Fruit fly (Drosophila melanogaster): ENCODE results near the gene CG15385.

Gene CG15385

dm6 chr2L:2200136-2201036 is 12.0 kb downstream of the CG15385 start:
- peak; percentile 7 for TF ChIP-seq CG17806 (tag; optimal IDR thresholded peaks at IDR 0.05)
- TF ChIP-seq CG13204 (GFP tag; optimal IDR thresholded peaks at IDR 0.05), result peak; percentile 67
- TF ChIP-seq CG32121 (GFP tag; IDR thresholded peaks at IDR 0.05), result no peak
- peak; percentile 100 for TF ChIP-seq EcR (GFP tag; optimal IDR thresholded peaks at IDR 0.05)

- TF ChIP-seq Ets98B (GFP tag; IDR thresholded peaks at IDR 0.05), result no peak
- no peak for TF ChIP-seq Pif1A (GFP tag; optimal IDR thresholded peaks at IDR 0.05)
- TF ChIP-seq CG8159 (tag; optimal IDR thresholded peaks at IDR 0.05), result no peak
- TF ChIP-seq Snoo (tag; optimal IDR thresholded peaks at IDR 0.05), result no peak
- TF ChIP-seq CG17806 (tag; optimal IDR thresholded peaks at IDR 0.05), result no peak
- no peak for TF ChIP-seq CG14655 (GFP tag; optimal IDR thresholded peaks at IDR 0.05)
- TF ChIP-seq D1 (tag; optimal IDR thresholded peaks at IDR 0.05), result no peak
- TF ChIP-seq CG10348 (GFP tag; IDR thresholded peaks at IDR 0.05), result no peak
- no peak for TF ChIP-seq CG34367 (tag; optimal IDR thresholded peaks at IDR 0.05)
- no peak for TF ChIP-seq CG15710 (tag; optimal IDR thresholded peaks at IDR 0.05)
- no peak for TF ChIP-seq Pif1B (GFP tag; optimal IDR thresholded peaks at IDR 0.05)
- no peak for TF ChIP-seq CG4496 (GFP tag; IDR thresholded peaks at IDR 0.05)
- TF ChIP-seq EcR (GFP tag; optimal IDR thresholded peaks at IDR 0.05), result no peak
- no peak for TF ChIP-seq CG32121 (GFP tag; IDR thresholded peaks at IDR 0.05)
- no peak for TF ChIP-seq CG12605 (GFP tag; IDR thresholded peaks at IDR 0.05)
- no peak for TF ChIP-seq CG8301 (tag; optimal IDR thresholded peaks at IDR 0.05)
- TF ChIP-seq fd96Ca (GFP tag; IDR thresholded peaks at IDR 0.05), result no peak
Measured at dm6 chr2L:2199433-2199796, 13.0 kb downstream of the CG15385 start.

- TF ChIP-seq CG4496 (GFP tag; IDR thresholded peaks at IDR 0.05), result no peak
- no peak for TF ChIP-seq Ets98B (GFP tag; IDR thresholded peaks at IDR 0.05)
- peak; percentile 95 for TF ChIP-seq CG8159 (tag; optimal IDR thresholded peaks at IDR 0.05)
- peak; percentile 99 for TF ChIP-seq CG8301 (tag; optimal IDR thresholded peaks at IDR 0.05)
- peak; percentile 92 for TF ChIP-seq EcR (GFP tag; optimal IDR thresholded peaks at IDR 0.05)
- peak; percentile 95 for TF ChIP-seq CG34367 (tag; optimal IDR thresholded peaks at IDR 0.05)
- TF ChIP-seq CG14655 (GFP tag; optimal IDR thresholded peaks at IDR 0.05), result peak; percentile 100
- peak; percentile 98 for TF ChIP-seq CG9948 (tag; optimal IDR thresholded peaks at IDR 0.05)
- TF ChIP-seq CG15710 (tag; optimal IDR thresholded peaks at IDR 0.05), result peak; percentile 94
- peak; percentile 99 for TF ChIP-seq Pif1A (GFP tag; optimal IDR thresholded peaks at IDR 0.05)
- no peak for TF ChIP-seq rn (GFP tag; IDR thresholded peaks at IDR 0.05)
- no peak for TF ChIP-seq CG32121 (GFP tag; IDR thresholded peaks at IDR 0.05)
- peak; percentile 98 for TF ChIP-seq Snoo (tag; optimal IDR thresholded peaks at IDR 0.05)
- TF ChIP-seq Pif1B (GFP tag; optimal IDR thresholded peaks at IDR 0.05), result peak; percentile 98
- TF ChIP-seq CG17806 (tag; optimal IDR thresholded peaks at IDR 0.05), result peak; percentile 98
- peak; percentile 95 for TF ChIP-seq gl (tag; optimal IDR thresholded peaks at IDR 0.05)
- TF ChIP-seq D1 (tag; optimal IDR thresholded peaks at IDR 0.05), result peak; percentile 94
- TF ChIP-seq CG13204 (GFP tag; optimal IDR thresholded peaks at IDR 0.05), result peak; percentile 74
Measured at dm6 chr2L:2198613-2199432, 13.5 kb downstream of the CG15385 start.

dm6 chr2L:2198119-2198494 is 14.3 kb downstream of the CG15385 start:
- TF ChIP-seq CG14655 (GFP tag; optimal IDR thresholded peaks at IDR 0.05), result no peak
- no peak for TF ChIP-seq CG15710 (tag; optimal IDR thresholded peaks at IDR 0.05)
- TF ChIP-seq EcR (GFP tag; optimal IDR thresholded peaks at IDR 0.05), result no peak
- TF ChIP-seq CG8301 (tag; optimal IDR thresholded peaks at IDR 0.05), result no peak
- TF ChIP-seq CG9948 (tag; optimal IDR thresholded peaks at IDR 0.05), result no peak
- TF ChIP-seq Pif1A (GFP tag; optimal IDR thresholded peaks at IDR 0.05), result no peak
- TF ChIP-seq CG32121 (GFP tag; IDR thresholded peaks at IDR 0.05), result no peak
- no peak for TF ChIP-seq fd96Ca (GFP tag; IDR thresholded peaks at IDR 0.05)
- no peak for TF ChIP-seq rn (GFP tag; IDR thresholded peaks at IDR 0.05)
- TF ChIP-seq Pif1B (GFP tag; optimal IDR thresholded peaks at IDR 0.05), result no peak
- TF ChIP-seq CG12605 (GFP tag; IDR thresholded peaks at IDR 0.05), result no peak
- TF ChIP-seq Snoo (tag; optimal IDR thresholded peaks at IDR 0.05), result no peak
- TF ChIP-seq CG10348 (GFP tag; IDR thresholded peaks at IDR 0.05), result no peak
- TF ChIP-seq CG8159 (tag; optimal IDR thresholded peaks at IDR 0.05), result no peak
- TF ChIP-seq Ets98B (GFP tag; IDR thresholded peaks at IDR 0.05), result no peak
- TF ChIP-seq gl (tag; optimal IDR thresholded peaks at IDR 0.05), result no peak

- no peak for TF ChIP-seq CG32121 (GFP tag; IDR thresholded peaks at IDR 0.05)
- peak; percentile 28 for TF ChIP-seq CG14655 (GFP tag; optimal IDR thresholded peaks at IDR 0.05)
Measured at dm6 chr2L:2197475-2198118, 14.8 kb downstream of the CG15385 start, which contains the start of gene COX7AL2. TSS of gene COX7AL2 (minus strand) at chr2L:2197912.
